Worm (Caenorhabditis elegans) whole organism, L4 larva: ENCODE results near the gene mbl-1.

Source experiments
- D1046.2 ChIP-seq: fragments of 200-800 bp; sonication (Bioruptor generic); IDR thresholded peaks from 2 replicates; pipeline ENCODE4 v1.3.6; 2022; ENCODE audit warnings: missing genetic modification characterization, missing compliant biosample characterization
- T20F7.1 ChIP-seq: fragments of 200-800 bp; sonication (Bioruptor generic); optimal IDR thresholded peaks from 2 replicates; lab custom pipeline; 2018; ENCODE audit warnings: mild to moderate bottlenecking, missing genetic modification characterization, missing compliant biosample characterization
- Y105C5A.15 ChIP-seq: fragments of 200-800 bp; sonication (Bioruptor generic); IDR thresholded peaks from 2 replicates; pipeline ENCODE4 v1.3.6; 2022; ENCODE audit warnings: missing genetic modification characterization, missing compliant biosample characterization
- ZK337.2 ChIP-seq: fragments of 200-800 bp; sonication (Bioruptor generic); IDR thresholded peaks from 2 replicates; pipeline ENCODE4 v1.3.6; 2022; ENCODE audit warnings: missing genetic modification reagents, missing genetic modification characterization, missing compliant biosample characterization
- aha-1 ChIP-seq: fragments of 150-350 bp; peaks from one replicate; lab custom pipeline; 2014; ENCODE audit warnings: missing biosample characterization, missing genetic modification characterization
- ama-1 ChIP-seq: fragments of 150-350 bp; optimal IDR thresholded peaks from 2 replicates; lab custom pipeline; 2014; ENCODE audit warnings: inconsistent platforms, mixed read lengths
- ctbp-1 ChIP-seq: fragments of 200-800 bp; sonication (Bioruptor generic); IDR thresholded peaks from 2 replicates; pipeline ENCODE4 v1.3.6; 2022; ENCODE audit warnings: missing genetic modification reagents, missing genetic modification characterization, missing compliant biosample characterization
- daf-16 ChIP-seq, 3 experiments: sonication (generic microtip); optimal IDR thresholded peaks; 2 replicates each; lab custom pipeline; 2016 to 2017; ENCODE audit warnings: missing genetic modification characterization in 3 of 3, missing genetic modification reagents in 3 of 3, mild to moderate bottlenecking in 2 of 3, missing compliant biosample characterization in 2 of 3, missing biosample characterization in 1 of 3, moderate library complexity in 1 of 3
- dmd-8 ChIP-seq: fragments of 200-800 bp; sonication (Bioruptor generic); IDR thresholded peaks from 2 replicates; pipeline ENCODE4 v1.3.6; 2022; ENCODE audit warnings: missing genetic modification characterization, missing compliant biosample characterization
- hif-1 ChIP-seq, 2 experiments: sonication (generic microtip); optimal IDR thresholded peaks; 2 replicates each; lab custom pipeline; 2016 to 2017; ENCODE audit warnings: missing compliant biosample characterization in 2 of 2, missing genetic modification characterization in 2 of 2, missing genetic modification reagents in 2 of 2, missing genotype in 2 of 2, mild to moderate bottlenecking in 1 of 2
- hlh-11 ChIP-seq: fragments of 200-800 bp; sonication (Bioruptor generic); optimal IDR thresholded peaks from 2 replicates; lab custom pipeline; 2018; ENCODE audit warnings: mild to moderate bottlenecking, missing genetic modification characterization, missing compliant biosample characterization
- hlh-30 ChIP-seq: sonication (generic microtip); optimal IDR thresholded peaks from 2 replicates; lab custom pipeline; 2017; ENCODE audit warnings: antibody characterized with exemption, mild to moderate bottlenecking, missing genetic modification characterization, missing compliant biosample characterization; ENCODE audit not compliant: insufficient read depth
- hmg-1.1 ChIP-seq: fragments of 200-800 bp; sonication (Bioruptor generic); IDR thresholded peaks from 2 replicates; pipeline ENCODE4 v1.3.6; 2022; ENCODE audit warnings: missing genetic modification reagents, missing genetic modification characterization, missing compliant biosample characterization
- jun-1 ChIP-seq: fragments of 150-350 bp; optimal IDR thresholded peaks from 2 replicates; lab custom pipeline; 2014; ENCODE audit warnings: missing biosample characterization, missing genetic modification reagents, missing genetic modification characterization
- lim-7 ChIP-seq: fragments of 200-800 bp; sonication (Bioruptor generic); IDR thresholded peaks from 2 replicates; pipeline ENCODE4 v1.3.6; 2022; ENCODE audit warnings: missing genetic modification characterization, missing compliant biosample characterization
- lin-38 ChIP-seq: fragments of 200-800 bp; sonication (Bioruptor generic); IDR thresholded peaks from 2 replicates; pipeline ENCODE4 v1.3.6; 2022; ENCODE audit warnings: missing genetic modification reagents, missing genetic modification characterization, missing compliant biosample characterization
- lir-3 ChIP-seq: sonication (generic microtip); optimal IDR thresholded peaks from 2 replicates; lab custom pipeline; 2016; ENCODE audit warnings: mild to moderate bottlenecking, missing genetic modification characterization, missing compliant biosample characterization
- lsy-2 ChIP-seq, 2 experiments: fragments of 150-350 bp in 1 of 2; sonication (generic microtip) in 1 of 2; optimal IDR thresholded peaks; 2 replicates each; lab custom pipeline; 2014 to 2017; ENCODE audit warnings: missing biosample characterization in 2 of 2, missing genetic modification characterization in 2 of 2
- mdt-29 ChIP-seq: fragments of 200-800 bp; sonication (Bioruptor generic); IDR thresholded peaks from 2 replicates; pipeline ENCODE4 v1.3.6; 2022; ENCODE audit warnings: missing genetic modification reagents, missing genetic modification characterization, missing compliant biosample characterization
- mxl-2 ChIP-seq: fragments of 200-800 bp; sonication (Bioruptor generic); conservative IDR thresholded peaks from 2 replicates; pipeline ENCODE4 v1.3.6; 2022; ENCODE audit warnings: missing genetic modification reagents, missing genetic modification characterization, missing compliant biosample characterization
- mxl-3 ChIP-seq: fragments of 200-800 bp; sonication (Bioruptor generic); optimal IDR thresholded peaks from 2 replicates; lab custom pipeline; 2018; ENCODE audit warnings: mild to moderate bottlenecking, missing genetic modification characterization, missing compliant biosample characterization
- nhr-11 ChIP-seq: fragments of 150-350 bp; optimal IDR thresholded peaks from 2 replicates; lab custom pipeline; 2014; ENCODE audit warnings: missing biosample characterization, missing genetic modification characterization
- nhr-28 ChIP-seq: fragments of 150-350 bp; optimal IDR thresholded peaks from 2 replicates; lab custom pipeline; 2014; ENCODE audit warnings: missing biosample characterization, missing genetic modification characterization
- nhr-6 ChIP-seq: fragments of 150-350 bp; optimal IDR thresholded peaks from 2 replicates; lab custom pipeline; 2014; ENCODE audit warnings: missing biosample characterization, missing genetic modification characterization
- nhr-76 ChIP-seq: fragments of 150-350 bp; optimal IDR thresholded peaks from 2 replicates; lab custom pipeline; 2014; ENCODE audit warnings: missing biosample characterization, missing genetic modification characterization
- nhr-77 ChIP-seq: fragments of 150-350 bp; optimal IDR thresholded peaks from 2 replicates; lab custom pipeline; 2014; ENCODE audit warnings: missing biosample characterization, missing genetic modification characterization
- pqm-1 ChIP-seq: sonication (generic microtip); optimal IDR thresholded peaks from 2 replicates; lab custom pipeline; 2017; ENCODE audit warnings: missing biosample characterization, missing genetic modification characterization
- rbr-2 ChIP-seq: sonication (generic microtip); optimal IDR thresholded peaks from 2 replicates; lab custom pipeline; 2016; ENCODE audit warnings: missing genotype, missing genetic modification characterization, missing compliant biosample characterization
- spr-1 ChIP-seq: sonication (generic microtip); optimal IDR thresholded peaks from 2 replicates; lab custom pipeline; 2016; ENCODE audit warnings: mild to moderate bottlenecking, missing genetic modification characterization, missing compliant biosample characterization
- tag-97 ChIP-seq: fragments of 200-800 bp; sonication (Bioruptor generic); IDR thresholded peaks from 2 replicates; pipeline ENCODE4 v1.3.6; 2022; ENCODE audit warnings: missing genetic modification characterization, missing compliant biosample characterization
- unc-62 ChIP-seq, 3 experiments: fragments of 150-350 bp in 1 of 3; sonication (generic microtip); optimal IDR thresholded peaks in 2 of 3; peaks in 1 of 3; 1 replicate in 1 of 3; 2 replicates in 2 of 3; lab custom pipeline; 2014 to 2017; ENCODE audit warnings: missing biosample characterization in 3 of 3, missing genetic modification characterization in 3 of 3, missing genetic modification reagents in 3 of 3, missing genotype in 1 of 3
- vab-7 ChIP-seq: fragments of 200-800 bp; sonication (Bioruptor generic); IDR thresholded peaks from 2 replicates; pipeline ENCODE4 v1.3.6; 2022; ENCODE audit warnings: missing genetic modification reagents, missing genetic modification characterization, missing compliant biosample characterization
- zfp-3 ChIP-seq: fragments of 200-800 bp; sonication (Bioruptor generic); conservative IDR thresholded peaks from 2 replicates; pipeline ENCODE4 v1.3.6; 2022; ENCODE audit warnings: missing genetic modification reagents, missing genetic modification characterization, missing compliant biosample characterization

The mbl-1 gene

ce11 chrX:17034193-17034592, 55.8 kb downstream of the mbl-1 start:
- TF ChIP-seq lir-3 (tag; lab: Kevin White, UChicago), result no peak
- peak; percentile 2 for TF ChIP-seq hlh-30 (tag; lab: Kevin White, UChicago)

- TF ChIP-seq vab-7 (GFP tag; lab: Robert Waterston, UW) (no peak), unc-62 (GFP tag; optimal IDR thresholded peaks at IDR 0.05 in 1 of 2; lab: Kevin White, UChicago) (peak in 1 of 2 experiments; percentile 65), unc-62 (tag; optimal IDR thresholded peaks at IDR 0.05; lab: Kevin White, UChicago) (no peak), lin-38 (GFP tag; lab: Robert Waterston, UW) (no peak), rbr-2 (no peak), nhr-28 (tag; lab: Kevin White, UChicago) (peak; percentile 3)
- TF ChIP-seq, all 104 proteins: peak for 2
Measured at ce11 chrX:17034773-17035172, 56.4 kb downstream of the mbl-1 start.

- TF ChIP-seq lim-7 (GFP tag; lab: Robert Waterston, UW) (no peak), spr-1 (tag; lab: Kevin White, UChicago) (no peak), hif-1 (tag; optimal IDR thresholded peaks at IDR 0.05; lab: Kevin White, UChicago) (no peak), zfp-3 (GFP tag; lab: Robert Waterston, UW) (no peak), rbr-2 (no peak), pqm-1 (tag; lab: Kevin White, UChicago) (no peak), ama-1 (lab: Kevin White, UChicago) (no peak), T20F7.1 (GFP tag; lab: Kevin White, UChicago) (no peak), nhr-11 (tag; lab: Kevin White, UChicago) (no peak), nhr-6 (no peak), mxl-2 (no peak), Y105C5A.15 (GFP tag; lab: Robert Waterston, UW) (no peak), hmg-1.1 (no peak), unc-62 (GFP tag; optimal IDR thresholded peaks at IDR 0.05 in 1 of 2; lab: Kevin White, UChicago) (no peak), unc-62 (tag; optimal IDR thresholded peaks at IDR 0.05; lab: Kevin White, UChicago) (no peak), ZK337.2 (no peak), hlh-11 (tag; lab: Kevin White, UChicago) (no peak)
Measured at ce11 chrX:17038616-17039015, 60.2 kb downstream of the mbl-1 start.

- TF ChIP-seq D1046.2 (no peak), unc-62 (GFP tag; optimal IDR thresholded peaks at IDR 0.05 in 1 of 2; lab: Kevin White, UChicago) (peak in 1 of 2 experiments; percentile 97), unc-62 (tag; optimal IDR thresholded peaks at IDR 0.05; lab: Kevin White, UChicago) (no peak), daf-16 (GFP tag; optimal IDR thresholded peaks at IDR 0.05; lab: Kevin White, UChicago) (peak in 1 of 2 experiments; percentile 53), daf-16 (tag; optimal IDR thresholded peaks at IDR 0.05; lab: Kevin White, UChicago) (no peak)
Measured at ce11 chrX:17041571-17041970, 63.2 kb downstream of the mbl-1 start.

- TF ChIP-seq nhr-77 (tag; lab: Kevin White, UChicago), result no peak
- TF ChIP-seq aha-1 (tag; lab: Kevin White, UChicago), result peak; percentile 38
- peak; percentile 44 for TF ChIP-seq hlh-11 (tag; lab: Kevin White, UChicago)
- TF ChIP-seq mxl-3 (GFP tag; lab: Kevin White, UChicago), result peak; percentile 39
- peak; percentile 52; the same call in 1 of the 2 replicates for TF ChIP-seq dmd-8 (GFP tag; lab: Robert Waterston, UW)
- TF ChIP-seq T20F7.1 (GFP tag; lab: Kevin White, UChicago), result no peak
- TF ChIP-seq ctbp-1 (GFP tag; lab: Robert Waterston, UW), result no peak
- no peak for TF ChIP-seq tag-97 (GFP tag; lab: Robert Waterston, UW)
- TF ChIP-seq nhr-11 (tag; lab: Kevin White, UChicago), result peak; percentile 83
- TF ChIP-seq hlh-30 (tag; lab: Kevin White, UChicago), result peak; percentile 27
Measured at ce11 chrX:17042946-17043345, 64.5 kb downstream of the mbl-1 start, which contains the start of gene F35B3.7. TSS of gene F35B3.7 (minus strand) at chrX:17043078.

ce11 chrX:17045529-17045928, 67.1 kb downstream of the mbl-1 start, which contains the start of gene C30G4.2:
TSS of gene C30G4.2 (minus strand) at chrX:17045629.
- TF ChIP-seq nhr-76 (tag; lab: Kevin White, UChicago) (no peak), jun-1 (no peak), lsy-2 (tag; optimal IDR thresholded peaks at IDR 0.05; lab: Kevin White, UChicago) (no peak), mdt-29 (no peak), ctbp-1 (GFP tag; lab: Robert Waterston, UW) (no peak)
